Worm (Caenorhabditis elegans) whole organism, L1 larva: ENCODE data around the gene cest-31.

Experiments
- C04F5.9 ChIP-seq: sonication (generic microtip); optimal IDR thresholded peaks from 2 replicates; lab custom pipeline; 2016; ENCODE audit warnings: missing genetic modification characterization, missing compliant biosample characterization
- C34B4.2 ChIP-seq: sonication (generic microtip); optimal IDR thresholded peaks from 2 replicates; lab custom pipeline; 2017; ENCODE audit warnings: mild to moderate bottlenecking, missing genetic modification characterization, missing compliant biosample characterization
- ceh-63 ChIP-seq: fragments of 200-800 bp; sonication (Bioruptor generic); optimal IDR thresholded peaks from 2 replicates; lab custom pipeline; 2018; ENCODE audit warnings: mild to moderate bottlenecking, missing genetic modification characterization, missing compliant biosample characterization
- ceh-82 ChIP-seq, 3 experiments: fragments of 150-350 bp in 1 of 3; sonication (generic microtip) in 2 of 3; optimal IDR thresholded peaks; 2 replicates each; lab custom pipeline; 2014 to 2017; ENCODE audit warnings: missing biosample characterization in 3 of 3, missing genetic modification characterization in 3 of 3
- ceh-88 ChIP-seq: fragments of 200-800 bp; sonication (Bioruptor generic); IDR thresholded peaks from 2 replicates; pipeline ENCODE4 v1.3.6; 2022; ENCODE audit warnings: missing genetic modification characterization, missing compliant biosample characterization
- ceh-90 ChIP-seq: sonication (generic microtip); optimal IDR thresholded peaks from 2 replicates; lab custom pipeline; 2016; ENCODE audit warnings: missing genetic modification characterization, missing compliant biosample characterization
- dsc-1 ChIP-seq: sonication (generic microtip); optimal IDR thresholded peaks from 2 replicates; lab custom pipeline; 2016; ENCODE audit warnings: mild to moderate bottlenecking, missing genetic modification characterization, missing compliant biosample characterization
- egl-13 ChIP-seq: sonication (generic microtip); optimal IDR thresholded peaks from 2 replicates; lab custom pipeline; 2016; ENCODE audit warnings: missing genotype, missing genetic modification reagents, missing genetic modification characterization, missing compliant biosample characterization
- egl-27 ChIP-seq, 2 experiments: fragments of 150-350 bp in 1 of 2; sonication (generic microtip); optimal IDR thresholded peaks; 3 replicates each; lab custom pipeline; 2017 to 2018; ENCODE audit warnings: missing biosample characterization in 2 of 2, missing genetic modification characterization in 2 of 2, missing genetic modification reagents in 2 of 2
- ets-5 ChIP-seq: fragments of 200-800 bp; sonication (Bioruptor generic); IDR thresholded peaks from 2 replicates; pipeline ENCODE4 v1.3.6; 2022; ENCODE audit warnings: missing genetic modification characterization, missing compliant biosample characterization
- fkh-10 ChIP-seq: sonication (generic microtip); optimal IDR thresholded peaks from 2 replicates; lab custom pipeline; 2017; ENCODE audit warnings: missing biosample characterization, missing genetic modification reagents, missing genetic modification characterization
- fkh-4 ChIP-seq: sonication (generic microtip); optimal IDR thresholded peaks from 2 replicates; lab custom pipeline; 2016; ENCODE audit warnings: missing compliant biosample characterization, missing genetic modification characterization, borderline replicate concordance
- fkh-8 ChIP-seq: sonication (generic microtip); optimal IDR thresholded peaks from 2 replicates; lab custom pipeline; 2016; ENCODE audit warnings: mild to moderate bottlenecking, missing genetic modification characterization, missing compliant biosample characterization
- grh-1 ChIP-seq: fragments of 200-800 bp; sonication (Bioruptor generic); IDR thresholded peaks from 2 replicates; pipeline ENCODE4 v1.3.6; 2022; ENCODE audit warnings: missing genetic modification reagents, missing genetic modification characterization, missing compliant biosample characterization
- hlh-17 ChIP-seq: fragments of 200-800 bp; sonication (Bioruptor generic); optimal IDR thresholded peaks from 2 replicates; lab custom pipeline; 2018; ENCODE audit warnings: missing genetic modification characterization, mild to moderate bottlenecking, missing compliant biosample characterization, moderate library complexity, borderline replicate concordance
- lin-14 ChIP-seq: fragments of 200-800 bp; sonication (Bioruptor generic); optimal IDR thresholded peaks from 2 replicates; lab custom pipeline; 2018; ENCODE audit warnings: mild to moderate bottlenecking, missing genetic modification characterization, moderate library complexity, missing compliant biosample characterization
- lsy-2 ChIP-seq, 2 experiments: fragments of 150-350 bp; optimal IDR thresholded peaks; 2 replicates each; lab custom pipeline; 2014; ENCODE audit warnings: missing biosample characterization in 2 of 2, missing genetic modification characterization in 2 of 2
- mef-2 ChIP-seq: fragments of 150-350 bp; optimal IDR thresholded peaks from 2 replicates; lab custom pipeline; 2014; ENCODE audit warnings: missing biosample characterization, missing genetic modification characterization
- nhr-11 ChIP-seq: fragments of 150-350 bp; optimal IDR thresholded peaks from 2 replicates; lab custom pipeline; 2014; ENCODE audit warnings: missing biosample characterization, missing genetic modification characterization
- nhr-20 ChIP-seq: sonication (generic microtip); optimal IDR thresholded peaks from 2 replicates; lab custom pipeline; 2016; ENCODE audit warnings: mild to moderate bottlenecking, missing genetic modification characterization, missing compliant biosample characterization
- nhr-237 ChIP-seq: fragments of 150-350 bp; optimal IDR thresholded peaks from 2 replicates; lab custom pipeline; 2014; ENCODE audit warnings: missing biosample characterization, missing genetic modification characterization
- nhr-47 ChIP-seq: sonication (generic microtip); optimal IDR thresholded peaks from 2 replicates; lab custom pipeline; 2016; ENCODE audit warnings: mild to moderate bottlenecking, missing genetic modification characterization, moderate library complexity, missing compliant biosample characterization
- nhr-71 ChIP-seq: sonication (generic microtip); optimal IDR thresholded peaks from 2 replicates; lab custom pipeline; 2016; ENCODE audit warnings: mild to moderate bottlenecking, missing genetic modification characterization, moderate library complexity, missing compliant biosample characterization
- nhr-76 ChIP-seq: sonication (generic microtip); optimal IDR thresholded peaks from 2 replicates; lab custom pipeline; 2017; ENCODE audit warnings: missing biosample characterization, missing genetic modification characterization
- nhr-84 ChIP-seq: sonication (generic microtip); optimal IDR thresholded peaks from 2 replicates; lab custom pipeline; 2017; ENCODE audit warnings: missing biosample characterization, missing genetic modification characterization
- pag-3 ChIP-seq: sonication (generic microtip); optimal IDR thresholded peaks from 2 replicates; lab custom pipeline; 2017; ENCODE audit warnings: missing genetic modification characterization, mild to moderate bottlenecking, missing compliant biosample characterization, antibody characterized with exemption, borderline replicate concordance; ENCODE audit not compliant: insufficient read depth
- pax-3 ChIP-seq: fragments of 200-800 bp; sonication (Bioruptor generic); optimal IDR thresholded peaks from 2 replicates; lab custom pipeline; 2018; ENCODE audit warnings: mild to moderate bottlenecking, missing genetic modification characterization, moderate library complexity, missing compliant biosample characterization
- snpc-4 ChIP-seq: fragments of 150-350 bp; optimal IDR thresholded peaks from 2 replicates; lab custom pipeline; 2014; ENCODE audit warnings: missing biosample characterization, missing genetic modification characterization
- sox-4 ChIP-seq: sonication (generic microtip); optimal IDR thresholded peaks from 2 replicates; lab custom pipeline; 2016; ENCODE audit warnings: missing genetic modification characterization, missing compliant biosample characterization
- swsn-7 ChIP-seq: sonication (generic microtip); optimal IDR thresholded peaks from 2 replicates; lab custom pipeline; 2016; ENCODE audit warnings: missing genetic modification characterization, missing compliant biosample characterization
- tbx-2 ChIP-seq: sonication (generic microtip); optimal IDR thresholded peaks from 2 replicates; lab custom pipeline; 2016; ENCODE audit warnings: missing genetic modification characterization, missing compliant biosample characterization
- unc-130 ChIP-seq: fragments of 150-350 bp; optimal IDR thresholded peaks from 2 replicates; lab custom pipeline; 2017; ENCODE audit warnings: missing biosample characterization, missing genetic modification characterization, inconsistent platforms
- unc-62 ChIP-seq: fragments of 150-350 bp; optimal IDR thresholded peaks from 2 replicates; lab custom pipeline; 2014; ENCODE audit warnings: missing biosample characterization, missing genetic modification reagents, missing genetic modification characterization
- unc-86 ChIP-seq: sonication (generic microtip); optimal IDR thresholded peaks from 2 replicates; lab custom pipeline; 2016; ENCODE audit warnings: missing genetic modification characterization, missing compliant biosample characterization
- unc-98 ChIP-seq: fragments of 200-800 bp; sonication (Bioruptor generic); IDR thresholded peaks from 2 replicates; pipeline ENCODE4 v1.3.6; 2022; ENCODE audit warnings: missing genetic modification characterization, missing compliant biosample characterization
- vab-15 ChIP-seq: sonication (generic microtip); optimal IDR thresholded peaks from 2 replicates; lab custom pipeline; 2017; ENCODE audit warnings: missing genotype, mild to moderate bottlenecking, missing genetic modification characterization, missing compliant biosample characterization

Gene cest-31

ce11 chrV:6630769-6631168 is 43.3 kb upstream of the cest-31 start (continued):
- TF ChIP-seq fkh-8 (peak; percentile 97), unc-62 (GFP tag; lab: Kevin White, UChicago) (no peak), mef-2 (tag; lab: Kevin White, UChicago) (peak; percentile 37), swsn-7 (tag; lab: Kevin White, UChicago) (peak; percentile 52), tbx-2 (tag; lab: Kevin White, UChicago) (no peak), fkh-4 (peak; percentile 14), nhr-11 (tag; lab: Kevin White, UChicago) (peak; percentile 55), unc-98 (GFP tag; lab: Robert Waterston, UW) (no peak), lin-14 (GFP tag; lab: Kevin White, UChicago) (peak; percentile 49), ceh-90 (tag; lab: Kevin White, UChicago) (no peak)

- TF ChIP-seq C34B4.2 (tag; lab: Kevin White, UChicago) (no peak), egl-13 (tag; lab: Kevin White, UChicago) (no peak), C04F5.9 (tag; lab: Kevin White, UChicago) (no peak), ceh-82 (tag; optimal IDR thresholded peaks at IDR 0.05; lab: Kevin White, UChicago) (peak in 1 of 3 experiments; percentile 24), lsy-2 (tag; optimal IDR thresholded peaks at IDR 0.05; lab: Kevin White, UChicago) (peak in 1 of 2 experiments; percentile 2), unc-130 (tag; lab: Kevin White, UChicago) (no peak), unc-86 (tag; lab: Kevin White, UChicago) (peak; percentile 2), fkh-8 (peak; percentile 67), dsc-1 (tag; lab: Kevin White, UChicago) (peak; percentile 35), sox-4 (tag; lab: Kevin White, UChicago) (no peak), lin-14 (GFP tag; lab: Kevin White, UChicago) (peak; percentile 34), nhr-84 (tag; lab: Kevin White, UChicago) (no peak), egl-27 (tag; optimal IDR thresholded peaks at IDR 0.05; lab: Kevin White, UChicago) (no peak), nhr-237 (tag; lab: Kevin White, UChicago) (no peak)
- TF ChIP-seq, all 84 proteins: peak for 6
These were observed 42.2 kb upstream of the cest-31 start for ce11 chrV:6631866-6632265.

- TF ChIP-seq snpc-4 (tag; lab: Kevin White, UChicago) (no peak), nhr-237 (tag; lab: Kevin White, UChicago) (no peak), grh-1 (GFP tag; lab: Robert Waterston, UW) (no peak), mef-2 (tag; lab: Kevin White, UChicago) (no peak), C34B4.2 (tag; lab: Kevin White, UChicago) (no peak), fkh-10 (GFP tag; lab: Kevin White, UChicago) (no peak), ceh-63 (no peak), vab-15 (tag; lab: Kevin White, UChicago) (no peak), pag-3 (tag; lab: Kevin White, UChicago) (no peak), C04F5.9 (tag; lab: Kevin White, UChicago) (no peak), egl-27 (tag; optimal IDR thresholded peaks at IDR 0.05; lab: Kevin White, UChicago) (no peak), ets-5 (GFP tag; lab: Robert Waterston, UW) (no peak), ceh-88 (no peak), nhr-20 (tag; lab: Kevin White, UChicago) (no peak), hlh-17 (GFP tag; lab: Kevin White, UChicago) (no peak), nhr-76 (tag; lab: Kevin White, UChicago) (no peak)
These were observed 41.1 kb upstream of the cest-31 start, which contains the start of gene scd-2 for ce11 chrV:6632925-6633324. scd-2 (plus strand) TSS chrV:6633225.

ce11 chrV:6645810-6646209 is 28.3 kb upstream of the cest-31 start:
- TF ChIP-seq sox-4 (tag; lab: Kevin White, UChicago) (peak; percentile 66), C34B4.2 (tag; lab: Kevin White, UChicago) (no peak), nhr-71 (tag; lab: Kevin White, UChicago) (peak; percentile 27), pax-3 (tag; lab: Kevin White, UChicago) (peak; percentile 19), nhr-47 (tag; lab: Kevin White, UChicago) (peak; percentile 36), dsc-1 (tag; lab: Kevin White, UChicago) (peak; percentile 97), hlh-17 (GFP tag; lab: Kevin White, UChicago) (no peak), fkh-8 (peak; percentile 27)
